Worm (Caenorhabditis elegans) whole organism, L4 larva: Measurements from ENCODE around the gene srw-35.

ENCODE experiments used
- F37D6.2 ChIP-seq: sonication (generic microtip); optimal IDR thresholded peaks from 2 replicates; lab custom pipeline; 2016; ENCODE audit warnings: mild to moderate bottlenecking, missing genetic modification characterization, missing compliant biosample characterization
- T26A8.4 ChIP-seq: fragments of 200-800 bp; sonication (Bioruptor generic); IDR thresholded peaks from 2 replicates; pipeline ENCODE4 v1.3.6; 2022; ENCODE audit warnings: missing genetic modification characterization, missing compliant biosample characterization
- cey-2 ChIP-seq: sonication (generic microtip); optimal IDR thresholded peaks from 3 replicates; lab custom pipeline; 2017; ENCODE audit warnings: missing genetic modification characterization, mild to moderate bottlenecking, missing compliant biosample characterization, antibody characterized with exemption, borderline replicate concordance; ENCODE audit not compliant: insufficient read depth
- dmd-9 ChIP-seq: fragments of 200-800 bp; sonication (Bioruptor generic); IDR thresholded peaks from 2 replicates; pipeline ENCODE4 v1.3.6; 2022; ENCODE audit warnings: missing genetic modification reagents, missing genetic modification characterization, missing compliant biosample characterization
- dve-1 ChIP-seq: sonication (generic microtip); optimal IDR thresholded peaks from 2 replicates; lab custom pipeline; 2017; ENCODE audit warnings: antibody characterized with exemption, mild to moderate bottlenecking, missing genetic modification characterization, missing compliant biosample characterization; ENCODE audit not compliant: insufficient read depth
- fkh-10 ChIP-seq: fragments of 150-350 bp; optimal IDR thresholded peaks from 2 replicates; lab custom pipeline; 2014; ENCODE audit warnings: missing biosample characterization, missing genetic modification reagents, missing genetic modification characterization
- madf-5 ChIP-seq, 2 experiments: fragments of 200-800 bp; sonication (Bioruptor generic); IDR thresholded peaks; 2 replicates each; pipeline ENCODE4 v1.3.6; 2022; ENCODE audit warnings: missing compliant biosample characterization in 2 of 2, missing genetic modification characterization in 2 of 2
- madf-9 ChIP-seq: fragments of 200-800 bp; sonication (Bioruptor generic); conservative IDR thresholded peaks from 2 replicates; pipeline ENCODE4 v1.3.6; 2022; ENCODE audit warnings: missing genetic modification reagents, missing genetic modification characterization, missing compliant biosample characterization
- nhr-111 ChIP-seq: fragments of 200-800 bp; sonication (Bioruptor generic); optimal IDR thresholded peaks from 2 replicates; lab custom pipeline; 2018; ENCODE audit warnings: mild to moderate bottlenecking, missing genetic modification characterization, missing compliant biosample characterization
- nhr-77 ChIP-seq: fragments of 150-350 bp; optimal IDR thresholded peaks from 2 replicates; lab custom pipeline; 2014; ENCODE audit warnings: missing biosample characterization, missing genetic modification characterization
- skn-1 ChIP-seq: fragments of 150-350 bp; optimal IDR thresholded peaks from 2 replicates; lab custom pipeline; 2014; ENCODE audit warnings: missing biosample characterization, missing genetic modification characterization
- snpc-1.2 ChIP-seq: fragments of 200-800 bp; sonication (Bioruptor generic); IDR thresholded peaks from 2 replicates; pipeline ENCODE4 v1.3.6; 2022; ENCODE audit warnings: missing genetic modification reagents, missing genetic modification characterization, missing compliant biosample characterization

- no peak for TF ChIP-seq nhr-111 (GFP tag; lab: Kevin White, UChicago)
- TF ChIP-seq T26A8.4 = no peak
- no peak for TF ChIP-seq dve-1 (tag; lab: Kevin White, UChicago)
- no peak for TF ChIP-seq madf-9 (GFP tag; lab: Robert Waterston, UW)
- no peak for TF ChIP-seq skn-1 (tag; lab: Kevin White, UChicago)
- no peak for TF ChIP-seq dmd-9 (GFP tag; lab: Robert Waterston, UW)
- TF ChIP-seq nhr-77 (tag; lab: Kevin White, UChicago) = no peak
- TF ChIP-seq F37D6.2 (tag; lab: Kevin White, UChicago) = no peak
- TF ChIP-seq fkh-10 (GFP tag; lab: Kevin White, UChicago) = no peak
- no peak for TF ChIP-seq cey-2 (tag; lab: Kevin White, UChicago)
- no peak for TF ChIP-seq snpc-1.2 (GFP tag; lab: Robert Waterston, UW)
- no peak for TF ChIP-seq madf-5 (GFP tag; IDR thresholded peaks at IDR 0.05; lab: Robert Waterston, UW)
Observed at ce11 chrV:16506650-16507049, 34.3 kb downstream of the srw-35 start.
